Worm (Caenorhabditis elegans) whole organism, early embryonic: ENCODE results near the gene srv-28.

Experiments
- B0310.2 ChIP-seq: sonication (generic microtip); optimal IDR thresholded peaks from 2 replicates; lab custom pipeline; 2016; ENCODE audit warnings: mild to moderate bottlenecking, missing genetic modification characterization, missing compliant biosample characterization
- F13C5.2 ChIP-seq: sonication (generic microtip); optimal IDR thresholded peaks from 2 replicates; lab custom pipeline; 2017; ENCODE audit warnings: mild to moderate bottlenecking, missing genetic modification characterization, inconsistent platforms, missing compliant biosample characterization
- aly-1 ChIP-seq: sonication (generic microtip); optimal IDR thresholded peaks from 2 replicates; lab custom pipeline; 2016; ENCODE audit warnings: missing genetic modification characterization, missing compliant biosample characterization
- ama-1 ChIP-seq: fragments of 150-350 bp; optimal IDR thresholded peaks from 2 replicates; lab custom pipeline; 2014
- ceh-13 ChIP-seq: fragments of 200-800 bp; sonication (Bioruptor generic); optimal IDR thresholded peaks from 2 replicates; lab custom pipeline; 2018; ENCODE audit warnings: mild to moderate bottlenecking, missing genetic modification characterization, missing compliant biosample characterization
- ceh-36 ChIP-seq: sonication (generic microtip); optimal IDR thresholded peaks from 2 replicates; lab custom pipeline; 2016; ENCODE audit warnings: missing genetic modification characterization, inconsistent platforms, missing compliant biosample characterization
- ets-7 ChIP-seq: sonication (generic microtip); optimal IDR thresholded peaks from 2 replicates; lab custom pipeline; 2016; ENCODE audit warnings: missing genotype, missing genetic modification characterization, missing compliant biosample characterization
- flt-1 ChIP-seq: fragments of 200-800 bp; sonication (Bioruptor generic); IDR thresholded peaks from 2 replicates; pipeline ENCODE4 v1.3.6; 2022; ENCODE audit warnings: missing genetic modification characterization, missing compliant biosample characterization
- hmbx-1 ChIP-seq: sonication (generic microtip); optimal IDR thresholded peaks from 2 replicates; lab custom pipeline; 2016; ENCODE audit warnings: mild to moderate bottlenecking, missing genetic modification characterization, missing compliant biosample characterization
- hmg-4 ChIP-seq: fragments of 200-800 bp; sonication (Bioruptor generic); optimal IDR thresholded peaks from 2 replicates; lab custom pipeline; 2018; ENCODE audit warnings: mild to moderate bottlenecking, missing genetic modification characterization, missing compliant biosample characterization
- hnd-1 ChIP-seq: sonication (generic microtip); optimal IDR thresholded peaks from 2 replicates; lab custom pipeline; 2016; ENCODE audit warnings: missing genetic modification characterization, missing compliant biosample characterization
- pes-1 ChIP-seq: fragments of 200-800 bp; sonication (Bioruptor generic); IDR thresholded peaks from 2 replicates; pipeline ENCODE4 v1.3.6; 2022; ENCODE audit warnings: missing genetic modification reagents, missing genetic modification characterization, missing compliant biosample characterization
- scrt-1 ChIP-seq: fragments of 200-800 bp; sonication (Bioruptor generic); IDR thresholded peaks from 2 replicates; pipeline ENCODE4 v1.3.6; 2022; ENCODE audit warnings: missing genetic modification characterization, missing compliant biosample characterization
- sea-1 ChIP-seq: fragments of 200-800 bp; sonication (Bioruptor generic); conservative IDR thresholded peaks from 2 replicates; pipeline ENCODE4 v1.3.6; 2022; ENCODE audit warnings: missing genetic modification characterization, missing compliant biosample characterization
- tbx-11 ChIP-seq: fragments of 200-800 bp; sonication (Bioruptor generic); IDR thresholded peaks from 2 replicates; pipeline ENCODE4 v1.3.6; 2022; ENCODE audit warnings: missing genetic modification characterization, missing compliant biosample characterization
- tbx-37 ChIP-seq: fragments of 200-800 bp; sonication (Bioruptor generic); conservative IDR thresholded peaks from 2 replicates; pipeline ENCODE4 v1.3.6; 2022; ENCODE audit warnings: missing genetic modification reagents, missing genetic modification characterization, missing compliant biosample characterization
- tra-4 ChIP-seq: sonication (generic microtip); optimal IDR thresholded peaks from 2 replicates; lab custom pipeline; 2017; ENCODE audit warnings: missing genetic modification characterization, missing compliant biosample characterization

The srv-28 gene

DNA sequence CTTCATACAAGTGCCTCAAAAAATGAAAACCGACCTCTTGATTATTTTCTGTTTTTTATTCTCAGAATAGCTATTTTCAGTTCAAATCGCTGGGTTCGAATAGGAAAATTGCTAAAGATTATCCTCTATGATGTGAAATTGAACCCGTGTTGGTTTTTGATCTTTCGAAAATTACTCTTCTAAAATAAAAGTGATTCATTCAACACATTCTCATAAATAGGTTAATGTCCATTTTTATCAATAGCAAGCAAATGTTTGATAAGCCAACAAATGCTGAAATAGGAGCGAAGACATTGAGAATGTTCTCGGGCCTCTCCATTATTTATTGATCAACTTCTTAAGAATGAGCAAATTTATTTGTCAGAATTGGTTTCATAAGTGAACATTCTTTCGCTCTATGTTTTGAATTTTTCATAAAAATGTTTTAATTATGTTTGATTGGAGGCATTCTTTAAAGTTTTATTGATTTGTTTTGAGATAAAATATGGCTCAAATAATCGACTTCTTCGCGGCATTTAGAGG lies 30.3 kb downstream of the srv-28 start, which contains the start of gene F58F9.3:
Gene F58F9.3, plus strand, starts transcription at position 472 of the 522 bp plus-strand sequence.
- TF ChIP-seq F13C5.2 = no peak

DNA sequence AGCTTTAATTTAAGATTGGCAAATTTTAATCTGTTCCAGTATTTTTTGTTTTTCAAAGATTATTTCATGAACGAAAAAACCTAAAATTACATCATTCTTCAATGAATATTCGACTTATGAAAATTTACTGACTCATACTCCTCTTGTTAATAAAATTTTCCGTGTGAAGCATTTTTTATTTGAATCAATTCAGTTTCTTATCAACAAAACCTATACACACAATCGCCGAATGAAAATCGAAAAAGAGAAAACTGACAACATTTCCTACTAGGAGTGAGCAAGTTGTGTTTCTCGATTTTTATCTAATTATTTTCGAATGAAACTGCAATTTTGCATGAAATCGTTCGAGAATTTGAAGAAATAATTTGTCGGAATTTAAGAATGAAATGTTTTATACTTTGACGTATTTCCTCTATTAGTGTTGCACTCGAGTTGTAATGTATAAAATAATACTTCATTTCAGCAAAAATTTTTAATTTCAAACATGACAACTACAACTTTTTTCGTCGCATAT lies 32.5 kb downstream of the srv-28 start, which contains the start of gene F58F9.4:
Gene F58F9.4, plus strand, starts transcription at position 464 of the 514 bp plus-strand sequence.
- no peak for TF ChIP-seq ceh-13
- no peak for TF ChIP-seq sea-1 (GFP tag; lab: Robert Waterston, UW)
- TF ChIP-seq hmg-4 = no peak
- no peak for TF ChIP-seq F13C5.2

DNA sequence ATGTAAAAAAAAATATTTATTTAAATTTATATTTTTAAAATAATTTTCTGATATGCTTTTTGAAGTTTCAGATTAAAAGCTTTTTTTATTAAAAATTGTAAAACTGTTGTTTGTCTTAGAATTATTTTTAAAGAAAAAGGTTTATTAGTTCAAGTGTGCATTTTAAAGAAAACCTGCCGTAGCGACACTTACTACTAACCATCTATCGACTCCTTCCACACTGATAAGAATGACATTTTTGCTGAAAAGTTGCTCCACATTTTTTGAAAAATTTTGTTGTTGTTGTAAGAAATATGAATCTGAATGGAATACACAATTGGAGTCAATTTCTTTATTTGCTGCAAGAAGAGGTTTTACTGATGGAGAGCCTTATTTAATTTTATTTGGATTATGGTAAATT lies 35.2 kb downstream of the srv-28 start, which contains the start of gene C49A9.1:
Gene C49A9.1, plus strand, starts transcription at position 217 of the 400 bp plus-strand sequence.
- TF ChIP-seq B0310.2 (no peak), flt-1 (no peak), sea-1 (GFP tag; lab: Robert Waterston, UW) (no peak), tbx-11 (GFP tag; lab: Robert Waterston, UW) (no peak), aly-1 (tag; lab: Kevin White, UChicago) (no peak), hmbx-1 (tag; lab: Kevin White, UChicago) (no peak), ama-1 (lab: Kevin White, UChicago) (no peak), F13C5.2 (no peak), pes-1 (no peak), ceh-13 (no peak), tbx-37 (GFP tag; lab: Robert Waterston, UW) (no peak), ceh-36 (no peak), tra-4 (no peak), hnd-1 (tag; lab: Kevin White, UChicago) (no peak), scrt-1 (GFP tag; lab: Robert Waterston, UW) (no peak)

DNA sequence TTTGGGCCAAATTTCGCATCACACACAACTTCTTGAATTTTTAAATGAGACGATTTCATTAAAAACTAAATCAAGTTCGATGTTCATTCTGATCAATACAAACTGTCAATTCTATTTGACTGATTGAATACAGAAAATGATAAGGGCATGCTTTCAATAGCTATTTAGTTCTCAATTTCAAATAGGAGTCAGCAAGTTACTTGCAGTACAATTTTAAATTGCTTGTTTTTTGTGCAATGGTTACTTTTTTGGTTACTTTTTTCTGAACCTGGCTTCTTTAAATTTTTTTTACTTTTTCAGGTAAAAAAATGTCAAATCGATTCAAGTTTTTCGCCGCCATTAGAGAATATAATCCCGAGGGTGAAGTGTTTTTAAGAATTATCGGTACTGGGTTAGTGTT lies 38.0 kb downstream of the srv-28 start, which contains the start of gene C49A9.2:
Gene C49A9.2, plus strand, starts transcription at position 301 of the 400 bp plus-strand sequence.
- TF ChIP-seq flt-1 (no peak), tbx-37 (GFP tag; lab: Robert Waterston, UW) (no peak), hnd-1 (tag; lab: Kevin White, UChicago) (no peak), tbx-11 (GFP tag; lab: Robert Waterston, UW) (no peak), ceh-13 (no peak), tra-4 (no peak), pes-1 (no peak), B0310.2 (no peak), sea-1 (GFP tag; lab: Robert Waterston, UW) (no peak), scrt-1 (GFP tag; lab: Robert Waterston, UW) (no peak), ceh-36 (no peak), hmbx-1 (tag; lab: Kevin White, UChicago) (no peak), ama-1 (lab: Kevin White, UChicago) (no peak), hmg-4 (no peak), aly-1 (tag; lab: Kevin White, UChicago) (no peak), F13C5.2 (no peak), ets-7 (tag; lab: Kevin White, UChicago) (no peak)

DNA sequence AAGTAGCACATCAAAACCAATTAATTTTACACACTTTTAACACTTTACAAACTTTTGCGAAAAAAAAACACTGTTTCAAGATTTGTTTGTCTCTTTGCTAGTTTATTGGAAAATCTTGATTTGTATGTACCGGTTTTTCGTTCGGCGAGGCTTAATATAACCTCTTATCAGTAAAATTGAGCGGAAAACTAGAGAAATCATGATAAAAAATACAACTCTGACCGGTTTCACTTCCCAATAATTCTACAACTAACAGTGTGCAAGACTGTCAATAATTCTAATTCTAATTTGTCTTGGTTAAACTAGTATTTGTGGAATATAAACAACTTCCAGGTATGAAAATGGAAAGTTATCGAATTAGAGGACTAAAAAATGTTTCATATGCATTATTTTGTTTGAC lies 41.3 kb downstream of the srv-28 start, which contains the start of gene C49A9.3:
Gene C49A9.3, plus strand, starts transcription at position 212 of the 400 bp plus-strand sequence.
- TF ChIP-seq B0310.2 (no peak), flt-1 (no peak), ceh-13 (no peak), ama-1 (lab: Kevin White, UChicago) (no peak), sea-1 (GFP tag; lab: Robert Waterston, UW) (no peak), hmbx-1 (tag; lab: Kevin White, UChicago) (no peak), scrt-1 (GFP tag; lab: Robert Waterston, UW) (no peak), ceh-36 (no peak), aly-1 (tag; lab: Kevin White, UChicago) (no peak)

DNA sequence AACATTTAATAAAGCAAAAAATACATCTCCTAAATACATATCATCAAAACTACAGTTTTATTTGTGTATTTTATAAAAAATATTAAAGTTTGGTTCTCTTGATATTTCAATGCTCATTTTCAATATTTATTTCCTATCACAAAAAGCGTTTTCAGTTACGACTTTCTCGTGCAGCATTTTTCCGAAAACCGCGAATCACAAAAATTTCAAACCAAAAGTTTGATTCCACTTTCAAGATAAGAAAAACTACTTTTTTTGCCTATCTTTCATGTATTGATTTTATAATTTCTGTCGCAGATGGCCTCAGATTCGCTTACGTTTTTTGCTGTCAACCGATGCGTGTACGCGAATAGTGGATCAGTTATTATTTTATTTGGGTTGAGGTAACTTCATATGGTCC lies 43.7 kb downstream of the srv-28 start, which contains the start of gene C49A9.4:
Gene C49A9.4, plus strand, starts transcription at position 265 of the 400 bp plus-strand sequence.
- TF ChIP-seq aly-1 (tag; lab: Kevin White, UChicago) (no peak), hmbx-1 (tag; lab: Kevin White, UChicago) (no peak)

DNA sequence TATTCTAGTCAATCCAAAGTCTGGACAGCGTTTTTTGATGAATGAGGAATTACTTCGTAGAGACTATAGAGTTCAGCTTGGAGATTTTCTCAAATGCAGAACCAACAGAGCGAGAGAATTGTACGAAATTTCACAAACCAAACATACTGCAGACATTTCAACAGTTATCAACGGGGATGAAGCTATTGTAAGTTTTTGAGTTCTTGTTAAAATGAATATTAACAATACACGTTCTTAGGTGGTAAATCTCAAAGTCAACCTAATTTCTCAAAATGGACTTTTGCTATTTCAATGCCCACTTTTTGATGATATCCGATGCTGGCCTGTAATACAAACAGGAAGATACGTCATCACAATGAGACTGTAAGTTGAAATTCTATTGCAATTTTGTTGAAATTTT lies 45.6 kb downstream of the srv-28 start:
- no peak for TF ChIP-seq pes-1
- TF ChIP-seq tra-4 = no peak
- no peak for TF ChIP-seq flt-1

DNA sequence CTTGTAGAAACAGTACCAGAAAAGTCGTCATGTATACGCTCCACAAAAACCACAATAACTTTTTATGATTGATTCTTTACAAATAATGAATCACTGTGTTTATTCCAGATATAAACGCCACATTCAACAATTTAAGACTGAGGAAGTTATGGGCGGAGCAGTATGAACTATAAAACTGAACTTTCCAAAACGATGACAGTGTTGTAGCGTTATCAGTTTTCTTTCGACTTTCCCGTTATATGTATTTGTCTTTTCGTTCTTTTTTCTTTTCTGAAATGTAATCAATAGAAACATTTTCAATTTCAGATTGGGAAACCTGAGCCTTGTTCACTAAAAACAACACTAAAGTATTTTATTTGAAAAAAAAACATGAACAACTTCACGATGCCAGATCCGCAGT lies 46.1 kb downstream of the srv-28 start, which contains the start of gene C49A9.9:
Gene C49A9.9, plus strand, starts transcription at position 307 of the 400 bp plus-strand sequence.
- no peak for TF ChIP-seq ama-1 (lab: Kevin White, UChicago)
- TF ChIP-seq F13C5.2 = no peak

DNA sequence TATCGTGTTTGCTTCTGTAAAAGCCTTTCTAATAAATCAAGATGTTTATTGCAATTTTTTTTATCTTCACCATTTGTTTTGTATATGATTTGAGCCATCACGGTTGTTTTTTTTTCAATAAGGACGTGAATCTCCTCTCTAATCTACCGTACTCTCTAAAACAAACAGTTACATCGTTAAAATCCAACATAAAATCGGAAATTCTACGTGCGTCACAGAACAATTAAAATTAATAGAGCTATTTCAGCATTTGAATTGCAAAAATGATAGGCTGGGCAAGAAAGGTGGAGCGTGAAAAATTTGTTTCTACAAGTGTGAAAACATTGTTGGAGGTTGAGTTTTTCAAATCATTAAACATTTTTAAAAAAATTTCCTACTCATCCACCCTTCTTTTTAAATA lies 49.7 kb downstream of the srv-28 start, which contains the start of gene C49A9.5:
Gene C49A9.5, plus strand, starts transcription at position 271 of the 400 bp plus-strand sequence.
- no peak for TF ChIP-seq aly-1 (tag; lab: Kevin White, UChicago)
- TF ChIP-seq tbx-37 (GFP tag; lab: Robert Waterston, UW) = no peak
- no peak for TF ChIP-seq scrt-1 (GFP tag; lab: Robert Waterston, UW)
- no peak for TF ChIP-seq hnd-1 (tag; lab: Kevin White, UChicago)
- TF ChIP-seq ets-7 (tag; lab: Kevin White, UChicago) = no peak
- no peak for TF ChIP-seq ceh-13
- no peak for TF ChIP-seq ama-1 (lab: Kevin White, UChicago)
- TF ChIP-seq B0310.2 = no peak
- no peak for TF ChIP-seq ceh-36
